Worm (Caenorhabditis elegans) whole organism, mixed stage, embryonic: ENCODE data around the gene M7.7.

Experiments
- drap-1 ChIP-seq: fragments of 200-800 bp; sonication (Bioruptor generic); optimal IDR thresholded peaks from 3 replicates; lab custom pipeline; 2018; ENCODE audit warnings: mild to moderate bottlenecking, missing genetic modification characterization, missing compliant biosample characterization
- lsy-2 ChIP-seq: fragments of 150-350 bp; optimal IDR thresholded peaks from 2 replicates; lab custom pipeline; 2014; ENCODE audit warnings: missing biosample characterization, missing genetic modification characterization
- nhr-12 ChIP-seq: fragments of 150-350 bp; optimal IDR thresholded peaks from 2 replicates; lab custom pipeline; 2014; ENCODE audit warnings: missing biosample characterization, missing genetic modification characterization
- nhr-237 ChIP-seq: fragments of 150-350 bp; optimal IDR thresholded peaks from 2 replicates; lab custom pipeline; 2014; ENCODE audit warnings: missing biosample characterization, missing genetic modification characterization
- nhr-28 ChIP-seq: fragments of 150-350 bp; optimal IDR thresholded peaks from 2 replicates; lab custom pipeline; 2014; ENCODE audit warnings: missing biosample characterization, missing genetic modification characterization
- snpc-4 ChIP-seq: fragments of 150-350 bp; optimal IDR thresholded peaks from 2 replicates; lab custom pipeline; 2014; ENCODE audit warnings: missing biosample characterization, missing genetic modification characterization
- unc-62 ChIP-seq: fragments of 150-350 bp; optimal IDR thresholded peaks from 2 replicates; lab custom pipeline; 2014; ENCODE audit warnings: missing biosample characterization, missing genetic modification reagents, missing genetic modification characterization
- ztf-11 ChIP-seq: fragments of 150-350 bp; optimal IDR thresholded peaks from 2 replicates; lab custom pipeline; 2014; ENCODE audit warnings: missing biosample characterization, missing genetic modification characterization

DNA sequence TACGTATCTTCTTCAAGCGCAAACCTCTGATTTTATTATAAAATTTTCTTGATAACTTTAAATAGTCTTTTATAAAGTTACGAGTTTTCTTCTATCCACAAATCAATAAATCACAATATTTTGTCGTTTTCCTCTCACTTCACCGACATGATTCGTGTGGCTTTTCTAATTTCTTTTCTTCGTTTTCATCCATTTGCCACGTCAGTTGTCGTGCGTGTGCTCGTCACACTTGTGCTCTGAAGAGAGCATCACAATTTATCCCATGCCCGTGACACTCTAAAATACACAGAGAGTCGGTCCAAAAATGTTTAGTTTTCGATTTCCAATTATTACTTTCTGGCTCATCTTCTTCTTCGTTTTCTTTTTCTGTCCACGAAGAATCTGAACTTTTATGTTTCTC, 22.3 kb downstream of the M7.7 start:
- TF ChIP-seq nhr-28 (no peak), ztf-11 (tag; lab: Kevin White, UChicago) (no peak), lsy-2 (tag; lab: Kevin White, UChicago) (no peak), nhr-12 (tag; lab: Kevin White, UChicago) (no peak), nhr-237 (tag; lab: Kevin White, UChicago) (no peak), drap-1 (GFP tag; lab: Kevin White, UChicago) (no peak), unc-62 (no peak), snpc-4 (tag; lab: Kevin White, UChicago) (no peak)
